Worm (Caenorhabditis elegans) whole organism, L4 larva: ENCODE measurements around the gene sdz-15.

Experiments used
- mxl-3 ChIP-seq: fragments of 200-800 bp; sonication (Bioruptor generic); optimal IDR thresholded peaks from 2 replicates; lab custom pipeline; 2018; ENCODE audit warnings: mild to moderate bottlenecking, missing genetic modification characterization, missing compliant biosample characterization
- nhr-11 ChIP-seq: fragments of 150-350 bp; optimal IDR thresholded peaks from 2 replicates; lab custom pipeline; 2014; ENCODE audit warnings: missing biosample characterization, missing genetic modification characterization
- nhr-28 ChIP-seq: fragments of 150-350 bp; optimal IDR thresholded peaks from 2 replicates; lab custom pipeline; 2014; ENCODE audit warnings: missing biosample characterization, missing genetic modification characterization

DNA sequence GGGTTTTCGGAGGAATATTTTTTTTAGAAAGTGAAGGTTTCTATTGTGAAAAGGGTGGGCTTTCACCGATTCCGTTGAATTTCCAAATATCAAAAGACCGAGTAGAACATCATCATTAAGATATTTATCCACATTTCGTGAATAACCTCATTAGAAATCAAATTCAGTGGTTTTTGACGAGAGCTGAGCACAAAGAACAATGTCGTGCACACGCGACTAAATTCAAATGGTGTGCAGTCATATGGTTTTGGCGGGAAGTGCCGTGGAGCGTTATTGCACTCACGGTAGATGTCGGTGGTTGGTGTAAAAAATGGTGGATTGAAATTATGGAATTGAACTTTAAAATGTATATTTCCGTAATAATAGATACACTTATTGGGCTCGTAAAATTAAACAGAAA, 45.6 kb upstream of the sdz-15 start:
- TF ChIP-seq nhr-11 (tag; lab: Kevin White, UChicago): no peak
- no peak for TF ChIP-seq mxl-3 (GFP tag; lab: Kevin White, UChicago)
- TF ChIP-seq nhr-28 (tag; lab: Kevin White, UChicago): no peak
